Worm (Caenorhabditis elegans) whole organism, late embryonic: ENCODE measurements around the gene W02D7.4.

Experiments
- K02D7.2 ChIP-seq: sonication (generic microtip); optimal IDR thresholded peaks from 2 replicates; lab custom pipeline; 2017; ENCODE audit warnings: mild to moderate bottlenecking, missing genetic modification characterization, missing compliant biosample characterization
- ama-1 ChIP-seq: fragments of 150-350 bp; optimal IDR thresholded peaks from 2 replicates; lab custom pipeline; 2014
- ceh-34 ChIP-seq: sonication (generic microtip); optimal IDR thresholded peaks from 2 replicates; lab custom pipeline; 2016; ENCODE audit warnings: mild to moderate bottlenecking, missing genetic modification characterization, missing compliant biosample characterization
- fkh-10 ChIP-seq: fragments of 150-350 bp; optimal IDR thresholded peaks from 2 replicates; lab custom pipeline; 2014; ENCODE audit warnings: missing biosample characterization, missing genetic modification reagents, missing genetic modification characterization
- hlh-30 ChIP-seq: sonication (generic microtip); optimal IDR thresholded peaks from 2 replicates; lab custom pipeline; 2017; ENCODE audit warnings: antibody characterized with exemption, missing genetic modification characterization, missing compliant biosample characterization; ENCODE audit not compliant: insufficient read depth
- lim-6 ChIP-seq: sonication (generic microtip); optimal IDR thresholded peaks from 2 replicates; lab custom pipeline; 2016; ENCODE audit warnings: missing genetic modification characterization, missing compliant biosample characterization
- nfya-1 ChIP-seq: sonication (generic microtip); optimal IDR thresholded peaks from 2 replicates; lab custom pipeline; 2017; ENCODE audit warnings: missing genetic modification characterization, mild to moderate bottlenecking, missing compliant biosample characterization, antibody characterized with exemption, moderate library complexity
- pag-3 ChIP-seq: sonication (generic microtip); optimal IDR thresholded peaks from 2 replicates; lab custom pipeline; 2016; ENCODE audit warnings: missing compliant biosample characterization, missing genetic modification characterization, borderline replicate concordance
- pha-4 ChIP-seq: fragments of 150-350 bp; optimal IDR thresholded peaks from 2 replicates; lab custom pipeline; 2018; ENCODE audit warnings: missing biosample characterization, missing genetic modification reagents, missing genetic modification characterization
- tbx-2 ChIP-seq: sonication (generic microtip); optimal IDR thresholded peaks from 2 replicates; lab custom pipeline; 2016; ENCODE audit warnings: missing genetic modification characterization, missing compliant biosample characterization

- TF ChIP-seq nfya-1 (tag; lab: Kevin White, UChicago) (no peak), lim-6 (tag; lab: Kevin White, UChicago) (no peak), hlh-30 (tag; lab: Kevin White, UChicago) (no peak), fkh-10 (GFP tag; lab: Kevin White, UChicago) (no peak), pag-3 (no peak), tbx-2 (no peak), ceh-34 (tag; lab: Kevin White, UChicago) (no peak), K02D7.2 (tag; lab: Kevin White, UChicago) (no peak), pha-4 (tag; lab: Kevin White, UChicago) (no peak), ama-1 (lab: Kevin White, UChicago) (no peak)
These were observed 20.7 kb upstream of the W02D7.4 start, which contains the start of gene clec-219 for ce11 chrV:8318135-8318534.
